Worm (Caenorhabditis elegans): ENCODE measurements around the gene T14B4.1.

DNA sequence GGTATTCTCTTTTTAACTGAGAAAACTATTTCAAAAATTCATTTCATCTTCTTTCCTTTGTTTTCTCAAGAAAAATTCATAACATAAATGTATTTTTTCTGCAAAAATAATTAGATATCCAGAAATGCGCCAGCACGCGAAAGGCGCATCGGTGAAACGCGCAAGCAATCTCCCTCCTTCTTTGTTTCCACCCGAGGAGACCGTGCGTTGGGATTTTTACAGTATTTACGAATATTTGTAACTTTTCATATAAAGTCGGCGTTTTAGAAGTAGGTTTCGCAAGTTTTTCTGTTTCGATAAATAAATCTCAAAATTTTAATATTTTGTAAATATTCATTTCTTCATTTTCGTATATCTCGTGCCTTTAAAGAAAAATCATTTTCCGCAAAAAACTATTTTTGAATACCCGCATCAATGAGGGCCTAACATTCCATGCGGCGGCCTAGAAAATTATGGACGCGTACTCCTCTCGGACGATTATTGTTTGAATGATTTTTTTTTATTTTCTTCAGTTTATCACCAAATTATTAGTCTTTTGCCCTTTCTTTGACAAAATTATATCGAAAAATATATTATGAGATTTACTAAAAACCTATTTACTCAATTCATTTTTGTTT is 39.8 kb downstream of the T14B4.1 start, which contains the start of gene ssup-72:
- no peak for TF ChIP-seq nhr-28 (tag; optimal IDR thresholded peaks at IDR 0.05)
- no peak for TF ChIP-seq ztf-11 (tag; optimal IDR thresholded peaks at IDR 0.05)
- TF ChIP-seq nhr-12 (tag; optimal IDR thresholded peaks at IDR 0.05): no peak
- no peak for TF ChIP-seq zip-8 (tag; optimal IDR thresholded peaks at IDR 0.05)

Measured in whole organism, mixed stage, embryonic.